Worm (Caenorhabditis elegans) whole organism, L3 larva: ENCODE measurements around the gene tnt-3.

Experiments
- ZK546.5 ChIP-seq: sonication (generic microtip); optimal IDR thresholded peaks from 2 replicates; lab custom pipeline; 2017; ENCODE audit warnings: missing biosample characterization, missing genetic modification characterization
- ama-1 ChIP-seq: fragments of 150-350 bp; optimal IDR thresholded peaks from 2 replicates; lab custom pipeline; 2018
- nhr-11 ChIP-seq: fragments of 150-350 bp; optimal IDR thresholded peaks from 2 replicates; lab custom pipeline; 2014; ENCODE audit warnings: missing biosample characterization, missing genetic modification characterization
- snpc-4 ChIP-seq: fragments of 150-350 bp; optimal IDR thresholded peaks from 2 replicates; lab custom pipeline; 2014; ENCODE audit warnings: missing biosample characterization, missing genetic modification characterization
- unc-62 ChIP-seq: fragments of 150-350 bp; sonication (generic microtip); optimal IDR thresholded peaks from 4 replicates; lab custom pipeline; 2014; ENCODE audit warnings: missing biosample characterization, missing genetic modification reagents, missing genetic modification characterization

- TF ChIP-seq ama-1 (lab: Kevin White, UChicago) (no peak), snpc-4 (tag; lab: Kevin White, UChicago) (no peak), nhr-11 (tag; lab: Kevin White, UChicago) (no peak), ZK546.5 (tag; lab: Kevin White, UChicago) (no peak), unc-62 (GFP tag; lab: Kevin White, UChicago) (no peak)
Measured at ce11 chrX:7942675-7943074, 2.2 kb downstream of the tnt-3 start.
